Worm (Caenorhabditis elegans) whole organism, early embryonic: ENCODE results near the gene M02D8.6.

Source experiments
- F13C5.2 ChIP-seq: sonication (generic microtip); optimal IDR thresholded peaks from 2 replicates; lab custom pipeline; 2017; ENCODE audit warnings: mild to moderate bottlenecking, missing genetic modification characterization, inconsistent platforms, missing compliant biosample characterization
- aly-1 ChIP-seq: sonication (generic microtip); optimal IDR thresholded peaks from 2 replicates; lab custom pipeline; 2016; ENCODE audit warnings: missing genetic modification characterization, missing compliant biosample characterization
- ama-1 ChIP-seq: fragments of 150-350 bp; optimal IDR thresholded peaks from 2 replicates; lab custom pipeline; 2014
- ceh-36 ChIP-seq: sonication (generic microtip); optimal IDR thresholded peaks from 2 replicates; lab custom pipeline; 2016; ENCODE audit warnings: missing genetic modification characterization, inconsistent platforms, missing compliant biosample characterization
- ets-7 ChIP-seq: sonication (generic microtip); optimal IDR thresholded peaks from 2 replicates; lab custom pipeline; 2016; ENCODE audit warnings: missing genotype, missing genetic modification characterization, missing compliant biosample characterization
- flt-1 ChIP-seq: fragments of 200-800 bp; sonication (Bioruptor generic); IDR thresholded peaks from 2 replicates; pipeline ENCODE4 v1.3.6; 2022; ENCODE audit warnings: missing genetic modification characterization, missing compliant biosample characterization
- hmg-4 ChIP-seq: fragments of 200-800 bp; sonication (Bioruptor generic); optimal IDR thresholded peaks from 2 replicates; lab custom pipeline; 2018; ENCODE audit warnings: mild to moderate bottlenecking, missing genetic modification characterization, missing compliant biosample characterization
- pes-1 ChIP-seq: fragments of 200-800 bp; sonication (Bioruptor generic); IDR thresholded peaks from 2 replicates; pipeline ENCODE4 v1.3.6; 2022; ENCODE audit warnings: missing genetic modification reagents, missing genetic modification characterization, missing compliant biosample characterization

DNA sequence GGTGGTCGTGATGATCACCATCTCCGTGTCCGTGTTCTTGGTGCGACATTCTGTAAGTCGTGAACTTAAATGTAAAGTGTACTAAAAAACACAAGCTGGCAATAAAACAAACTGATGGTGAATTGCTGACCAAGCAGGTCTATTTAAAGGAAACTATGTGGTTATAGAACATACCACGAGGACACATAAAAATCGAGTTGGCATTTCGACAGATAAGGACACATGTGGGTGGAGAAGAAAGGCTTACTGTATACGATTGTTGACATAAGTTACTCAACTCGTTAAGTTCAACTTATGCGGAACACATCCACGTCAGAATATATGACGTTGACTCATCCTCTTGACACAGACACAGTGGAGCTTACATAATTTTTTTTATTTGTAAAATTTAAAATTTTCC lies 12.9 kb downstream of the M02D8.6 start, which contains the start of gene F53A9.8:
- TF ChIP-seq flt-1 (no peak), ama-1 (no peak), ets-7 (tag; lab: Kevin White, UChicago) (no peak), pes-1 (GFP tag; lab: Robert Waterston, UW) (no peak), aly-1 (tag; lab: Kevin White, UChicago) (no peak), ceh-36 (tag; lab: Kevin White, UChicago) (no peak), hmg-4 (no peak), F13C5.2 (no peak)
